Worm (Caenorhabditis elegans) whole organism, mixed stage, embryonic: ENCODE results near the gene R10E8.3.

Experiments
- M03D4.4 ChIP-seq: sonication (generic microtip); optimal IDR thresholded peaks from 2 replicates; lab custom pipeline; 2017; ENCODE audit warnings: mild to moderate bottlenecking, missing genetic modification characterization, missing compliant biosample characterization
- bed-3 ChIP-seq: fragments of 200-800 bp; sonication (Bioruptor generic); optimal IDR thresholded peaks from 3 replicates; lab custom pipeline; 2018; ENCODE audit warnings: mild to moderate bottlenecking, missing genetic modification characterization, moderate library complexity, missing compliant biosample characterization
- blmp-1 ChIP-seq: fragments of 150-350 bp; optimal IDR thresholded peaks from 2 replicates; lab custom pipeline; 2014; ENCODE audit warnings: missing biosample characterization, missing genetic modification characterization
- ceh-39 ChIP-seq: fragments of 150-350 bp; optimal IDR thresholded peaks from 2 replicates; lab custom pipeline; 2014; ENCODE audit warnings: missing biosample characterization, missing genetic modification characterization
- ceh-43 ChIP-seq: fragments of 200-800 bp; sonication (Bioruptor generic); optimal IDR thresholded peaks from 2 replicates; lab custom pipeline; 2018; ENCODE audit warnings: mild to moderate bottlenecking, missing genetic modification characterization, moderate library complexity, missing compliant biosample characterization
- ceh-83 ChIP-seq: fragments of 200-800 bp; sonication (Bioruptor generic); optimal IDR thresholded peaks from 2 replicates; lab custom pipeline; 2018; ENCODE audit warnings: mild to moderate bottlenecking, missing genetic modification characterization, missing compliant biosample characterization
- ces-1 ChIP-seq: fragments of 150-350 bp; optimal IDR thresholded peaks from 2 replicates; lab custom pipeline; 2014; ENCODE audit warnings: missing biosample characterization, missing genetic modification reagents, missing genetic modification characterization
- cnd-1 ChIP-seq: fragments of 200-800 bp; sonication (Bioruptor generic); optimal IDR thresholded peaks from 2 replicates; lab custom pipeline; 2018; ENCODE audit warnings: mild to moderate bottlenecking, missing genetic modification characterization, missing compliant biosample characterization
- elt-1 ChIP-seq: sonication (generic microtip); optimal IDR thresholded peaks from 2 replicates; lab custom pipeline; 2017; ENCODE audit warnings: missing genetic modification characterization, mild to moderate bottlenecking, missing compliant biosample characterization, antibody characterized with exemption, moderate library complexity, borderline replicate concordance; ENCODE audit not compliant: insufficient read depth
- ham-2 ChIP-seq: fragments of 200-800 bp; sonication (Bioruptor generic); optimal IDR thresholded peaks from 2 replicates; lab custom pipeline; 2018; ENCODE audit warnings: mild to moderate bottlenecking, missing genetic modification characterization, missing compliant biosample characterization
- hlh-1 ChIP-seq: fragments of 150-350 bp; optimal IDR thresholded peaks from 2 replicates; lab custom pipeline; 2014; ENCODE audit warnings: missing biosample characterization, missing genetic modification reagents, missing genetic modification characterization
- lin-13 ChIP-seq: fragments of 150-350 bp; optimal IDR thresholded peaks from 2 replicates; lab custom pipeline; 2014; ENCODE audit warnings: missing biosample characterization, missing genetic modification characterization
- lin-32 ChIP-seq: fragments of 200-800 bp; sonication (Bioruptor generic); optimal IDR thresholded peaks from 2 replicates; lab custom pipeline; 2018; ENCODE audit warnings: mild to moderate bottlenecking, missing genetic modification characterization, missing compliant biosample characterization
- lsy-2 ChIP-seq: fragments of 150-350 bp; optimal IDR thresholded peaks from 2 replicates; lab custom pipeline; 2014; ENCODE audit warnings: missing biosample characterization, missing genetic modification characterization
- mab-5 ChIP-seq: fragments of 150-350 bp; optimal IDR thresholded peaks from 2 replicates; lab custom pipeline; 2014; ENCODE audit warnings: missing biosample characterization, missing genetic modification characterization
- mep-1 ChIP-seq: fragments of 150-350 bp; optimal IDR thresholded peaks from 2 replicates; lab custom pipeline; 2017; ENCODE audit warnings: missing biosample characterization, missing genetic modification reagents, missing genetic modification characterization, inconsistent platforms
- mls-2 ChIP-seq: sonication (generic microtip); optimal IDR thresholded peaks from 2 replicates; lab custom pipeline; 2016; ENCODE audit warnings: mild to moderate bottlenecking, missing genetic modification characterization, moderate library complexity, missing compliant biosample characterization
- nhr-12 ChIP-seq: fragments of 150-350 bp; optimal IDR thresholded peaks from 2 replicates; lab custom pipeline; 2014; ENCODE audit warnings: missing biosample characterization, missing genetic modification characterization
- nhr-2 ChIP-seq: fragments of 150-350 bp; optimal IDR thresholded peaks from 2 replicates; lab custom pipeline; 2014; ENCODE audit warnings: missing biosample characterization, missing genetic modification characterization
- nhr-237 ChIP-seq: fragments of 150-350 bp; optimal IDR thresholded peaks from 2 replicates; lab custom pipeline; 2014; ENCODE audit warnings: missing biosample characterization, missing genetic modification characterization
- nhr-76 ChIP-seq: sonication (generic microtip); optimal IDR thresholded peaks from 2 replicates; lab custom pipeline; 2017; ENCODE audit warnings: missing biosample characterization, missing genetic modification characterization
- pha-4 ChIP-seq: fragments of 150-350 bp; optimal IDR thresholded peaks from 2 replicates; lab custom pipeline; 2018; ENCODE audit warnings: missing biosample characterization, missing genetic modification reagents, missing genetic modification characterization
- sem-2 ChIP-seq: fragments of 200-800 bp; sonication (Bioruptor generic); optimal IDR thresholded peaks from 2 replicates; lab custom pipeline; 2018; ENCODE audit warnings: mild to moderate bottlenecking, missing genetic modification characterization, missing compliant biosample characterization
- tbx-8 ChIP-seq: fragments of 200-800 bp; sonication (Bioruptor generic); optimal IDR thresholded peaks from 2 replicates; lab custom pipeline; 2018; ENCODE audit warnings: mild to moderate bottlenecking, missing genetic modification characterization, moderate library complexity, missing compliant biosample characterization
- unc-120 ChIP-seq: sonication (generic microtip); optimal IDR thresholded peaks from 2 replicates; lab custom pipeline; 2017; ENCODE audit warnings: missing genetic modification characterization, missing compliant biosample characterization; ENCODE audit not compliant: poor library complexity, severe bottlenecking
- unc-39 ChIP-seq: fragments of 150-350 bp; optimal IDR thresholded peaks from 2 replicates; lab custom pipeline; 2014; ENCODE audit warnings: missing biosample characterization, missing genetic modification characterization
- unc-62 ChIP-seq: fragments of 150-350 bp; optimal IDR thresholded peaks from 2 replicates; lab custom pipeline; 2014; ENCODE audit warnings: missing biosample characterization, missing genetic modification reagents, missing genetic modification characterization
- zip-8 ChIP-seq: fragments of 150-350 bp; optimal IDR thresholded peaks from 2 replicates; lab custom pipeline; 2014; ENCODE audit warnings: missing biosample characterization, missing genetic modification characterization
- ztf-11 ChIP-seq: fragments of 150-350 bp; optimal IDR thresholded peaks from 2 replicates; lab custom pipeline; 2014; ENCODE audit warnings: missing biosample characterization, missing genetic modification characterization

The R10E8.3 gene

ce11 chrV:18236714-18237288, at the start of gene R10E8.3:
R10E8.3 (minus strand) TSS chrV:18236764.
- TF ChIP-seq unc-120 (tag; lab: Kevin White, UChicago), result no peak
- TF ChIP-seq lsy-2 (tag; lab: Kevin White, UChicago), result no peak
- TF ChIP-seq zip-8, result no peak
- TF ChIP-seq hlh-1, result no peak
- no peak for TF ChIP-seq cnd-1 (tag; lab: Kevin White, UChicago)
- TF ChIP-seq unc-62 (GFP tag; lab: Kevin White, UChicago), result no peak
- TF ChIP-seq, all 35 proteins: peak for 0

- TF ChIP-seq lin-32 (GFP tag; lab: Kevin White, UChicago), result no peak
- no peak for TF ChIP-seq ceh-43
- TF ChIP-seq M03D4.4, result no peak
- TF ChIP-seq ces-1 (GFP tag; lab: Kevin White, UChicago), result no peak
- TF ChIP-seq cnd-1 (tag; lab: Kevin White, UChicago), result no peak
- TF ChIP-seq ceh-39, result no peak
- TF ChIP-seq ham-2 (GFP tag; lab: Kevin White, UChicago), result no peak
- TF ChIP-seq nhr-76 (tag; lab: Kevin White, UChicago), result no peak
- no peak for TF ChIP-seq sem-2 (GFP tag; lab: Kevin White, UChicago)
- TF ChIP-seq lsy-2 (tag; lab: Kevin White, UChicago), result no peak
Observed at ce11 chrV:18282597-18282996, 46.0 kb upstream of the R10E8.3 start, which contains the start of gene clec-247. clec-247 (plus strand) TSS chrV:18282897.

ce11 chrV:18280778-18281177, 44.2 kb upstream of the R10E8.3 start, which contains the start of gene Y51A2A.16:
Y51A2A.16 (minus strand) TSS chrV:18280878.
- TF ChIP-seq elt-1 (no peak), unc-120 (tag; lab: Kevin White, UChicago) (no peak), blmp-1 (no peak), unc-39 (tag; lab: Kevin White, UChicago) (no peak), ztf-11 (no peak), tbx-8 (no peak), ceh-83 (GFP tag; lab: Kevin White, UChicago) (no peak), nhr-2 (tag; lab: Kevin White, UChicago) (no peak), nhr-12 (no peak), ces-1 (GFP tag; lab: Kevin White, UChicago) (no peak), mep-1 (tag; lab: Kevin White, UChicago) (no peak), nhr-76 (tag; lab: Kevin White, UChicago) (no peak), ceh-39 (no peak), lin-13 (tag; lab: Kevin White, UChicago) (no peak), mls-2 (tag; lab: Kevin White, UChicago) (no peak)

ce11 chrV:18270403-18270802, 33.8 kb upstream of the R10E8.3 start, which contains the start of gene Y37H2C.4:
Y37H2C.4 (plus strand) TSS chrV:18270703.
- no peak for TF ChIP-seq nhr-12
- TF ChIP-seq ces-1 (GFP tag; lab: Kevin White, UChicago), result no peak

ce11 chrV:18269885-18270284, 33.3 kb upstream of the R10E8.3 start, which contains the start of gene skr-6:
skr-6 (minus strand) TSS chrV:18269985.
- TF ChIP-seq tbx-8 (no peak), unc-120 (tag; lab: Kevin White, UChicago) (no peak), mls-2 (tag; lab: Kevin White, UChicago) (no peak), nhr-76 (tag; lab: Kevin White, UChicago) (no peak), ceh-39 (no peak)
- TF ChIP-seq, all 35 proteins: peak for 0

- TF ChIP-seq lin-32 (GFP tag; lab: Kevin White, UChicago), result no peak
- no peak for TF ChIP-seq bed-3 (GFP tag; lab: Kevin White, UChicago)
- TF ChIP-seq pha-4 (tag; lab: Kevin White, UChicago), result no peak
- TF ChIP-seq lsy-2 (tag; lab: Kevin White, UChicago), result no peak
- no peak for TF ChIP-seq mep-1 (tag; lab: Kevin White, UChicago)
- no peak for TF ChIP-seq blmp-1
- no peak for TF ChIP-seq mab-5 (tag; lab: Kevin White, UChicago)
- no peak for TF ChIP-seq nhr-237 (tag; lab: Kevin White, UChicago)
Observed at ce11 chrV:18268744-18269143, 32.2 kb upstream of the R10E8.3 start, which contains the start of gene fbxa-213. fbxa-213 (minus strand) TSS chrV:18268844.
